Worm (Caenorhabditis elegans): Measurements from ENCODE around the gene lin-32.

DNA sequence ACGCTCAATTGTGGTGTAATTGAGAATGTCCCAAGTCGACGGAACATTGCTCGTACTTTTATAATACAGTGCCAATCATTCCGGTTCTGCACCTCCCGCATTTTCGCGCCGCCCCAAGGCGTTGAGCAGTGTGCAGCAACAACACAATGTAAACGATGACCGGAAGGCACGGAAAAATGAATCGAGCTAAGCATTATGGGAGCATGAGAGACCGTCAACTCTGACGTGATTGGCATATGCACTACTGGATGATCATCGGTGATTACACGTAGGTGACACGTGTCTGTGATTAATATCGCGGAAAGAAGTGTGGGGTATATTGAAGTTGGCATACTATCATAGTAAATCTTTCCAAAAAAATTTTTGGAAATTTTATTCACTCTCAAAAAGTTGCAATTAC is 25.0 kb downstream of the lin-32 start, which contains the start of gene T24C12.4:
- no peak for TF ChIP-seq fos-1 (tag; optimal IDR thresholded peaks at IDR 0.05)
- no peak for TF ChIP-seq unc-39 (tag; optimal IDR thresholded peaks at IDR 0.05)
- TF ChIP-seq aly-2 (tag; optimal IDR thresholded peaks at IDR 0.05) = no peak
- no peak for TF ChIP-seq ceh-16 (tag; optimal IDR thresholded peaks at IDR 0.05)
- no peak for TF ChIP-seq nhr-25 (tag; optimal IDR thresholded peaks at IDR 0.05)
- TF ChIP-seq nhr-11 (tag; optimal IDR thresholded peaks at IDR 0.05) = no peak
- no peak for TF ChIP-seq nhr-12 (tag; optimal IDR thresholded peaks at IDR 0.05)
- no peak for TF ChIP-seq R02D3.7 (tag; optimal IDR thresholded peaks at IDR 0.05)
- no peak for TF ChIP-seq unc-62 (GFP tag; optimal IDR thresholded peaks at IDR 0.05)
- no peak for TF ChIP-seq blmp-1 (tag; optimal IDR thresholded peaks at IDR 0.05; ENCODE audit: insufficient read depth)
- no peak for TF ChIP-seq F13H6.1 (tag; optimal IDR thresholded peaks at IDR 0.05)
- TF ChIP-seq skn-1 (tag; optimal IDR thresholded peaks at IDR 0.05) = no peak

Data from whole organism, L2 larva.